Fruit fly (Drosophila melanogaster) whole organism, embryonic: Measurements from ENCODE around the gene rogdi.

Source experiments
- Awh ChIP-seq: fragments of 200-800 bp; sonication (Bioruptor generic); IDR thresholded peaks from 2 replicates; pipeline ENCODE4, ENCODE4 v1.3.6; 2022; ENCODE audit warnings: missing biosample characterization, missing genetic modification characterization
- BEAF-32 ChIP-seq: fragments of 200-800 bp; sonication (Bioruptor generic); optimal IDR thresholded peaks from 3 replicates; lab custom pipeline; 2017; ENCODE audit warnings: missing biosample characterization, missing genetic modification characterization, mild to moderate bottlenecking, moderate library complexity, missing genetic modification reagents
- Blimp-1 ChIP-seq: fragments of 200-800 bp; sonication (Bioruptor generic); optimal IDR thresholded peaks from 3 replicates; lab custom pipeline; 2018; ENCODE audit warnings: missing biosample characterization, missing genetic modification characterization, mild to moderate bottlenecking, moderate library complexity, missing genetic modification reagents
- CG10147 ChIP-seq: fragments of 200-800 bp; sonication (Bioruptor generic); optimal IDR thresholded peaks from 2 replicates; lab custom pipeline; 2019; ENCODE audit warnings: missing biosample characterization, mild to moderate bottlenecking, missing genetic modification characterization, moderate library complexity
- CG10431 ChIP-seq: fragments of 200-800 bp; sonication (Bioruptor generic); optimal IDR thresholded peaks from 3 replicates; lab custom pipeline; 2018; ENCODE audit warnings: missing biosample characterization, mild to moderate bottlenecking, missing genetic modification characterization
- CG14710 ChIP-seq: fragments of 200-800 bp; sonication (Bioruptor generic); optimal IDR thresholded peaks from 3 replicates; lab custom pipeline; 2019; ENCODE audit warnings: missing biosample characterization, mild to moderate bottlenecking, missing genetic modification characterization, moderate library complexity
- CG15514 ChIP-seq: fragments of 200-800 bp; sonication (Bioruptor generic); optimal IDR thresholded peaks from 3 replicates; lab custom pipeline; 2017; ENCODE audit warnings: missing biosample characterization, missing genetic modification characterization, mild to moderate bottlenecking, moderate library complexity, missing genetic modification reagents
- CG1603 ChIP-seq: fragments of 200-800 bp; sonication (Bioruptor generic); optimal IDR thresholded peaks from 2 replicates; lab custom pipeline; 2019; ENCODE audit warnings: missing biosample characterization, mild to moderate bottlenecking, missing genetic modification characterization, moderate library complexity
- CG17361 ChIP-seq: fragments of 200-800 bp; sonication (Bioruptor generic); IDR thresholded peaks from 3 replicates; pipeline ENCODE4 v1.3.6; 2022; ENCODE audit warnings: missing biosample characterization, missing genetic modification characterization
- CG18764 ChIP-seq: fragments of 200-800 bp; sonication (Bioruptor generic); optimal IDR thresholded peaks from 3 replicates; lab custom pipeline; 2016; ENCODE audit warnings: missing biosample characterization, missing genetic modification characterization
- CG3838 ChIP-seq: fragments of 200-800 bp; sonication (Bioruptor generic); optimal IDR thresholded peaks from 3 replicates; lab custom pipeline; 2016; ENCODE audit warnings: missing biosample characterization, missing genetic modification characterization
- CG4424 ChIP-seq: fragments of 200-800 bp; sonication (Bioruptor generic); optimal IDR thresholded peaks from 3 replicates; lab custom pipeline; 2016; ENCODE audit warnings: missing biosample characterization, missing genetic modification characterization
- CG6175 ChIP-seq: fragments of 200-800 bp; sonication (Bioruptor generic); IDR thresholded peaks from 3 replicates; pipeline ENCODE4 v1.3.6; 2022; ENCODE audit warnings: missing biosample characterization, missing genetic modification characterization
- CG6791 ChIP-seq: fragments of 200-800 bp; sonication (Bioruptor generic); IDR thresholded peaks from 3 replicates; pipeline ENCODE4 v1.3.6; 2022; ENCODE audit warnings: missing biosample characterization, missing genetic modification characterization; ENCODE audit not compliant: partially characterized antibody
- CG8089 ChIP-seq: fragments of 200-800 bp; sonication (Bioruptor generic); optimal IDR thresholded peaks from 3 replicates; lab custom pipeline; 2016; ENCODE audit warnings: missing biosample characterization, missing genetic modification characterization
- CrebB ChIP-seq: fragments of 200-800 bp; sonication (Bioruptor generic); optimal IDR thresholded peaks from 3 replicates; lab custom pipeline; 2018; ENCODE audit warnings: missing biosample characterization, mild to moderate bottlenecking, missing genetic modification characterization
- Deaf1 ChIP-seq: fragments of 200-800 bp; optimal IDR thresholded peaks from 3 replicates; lab custom pipeline; 2019; ENCODE audit warnings: missing biosample characterization, mild to moderate bottlenecking, missing genetic modification characterization, moderate library complexity
- Doc3 ChIP-seq: fragments of 200-800 bp; sonication (Bioruptor generic); IDR thresholded peaks from 3 replicates; pipeline ENCODE4 v1.3.6; 2022; ENCODE audit warnings: missing biosample characterization, missing genetic modification characterization; ENCODE audit not compliant: partially characterized antibody
- Eip74EF ChIP-seq, 2 experiments: fragments of 200-800 bp in 1 of 2; fragments of >200 bp in 1 of 2; sonication (Bioruptor generic) in 1 of 2; optimal IDR thresholded peaks; 2 replicates each; lab custom pipeline; 2017 to 2019; ENCODE audit warnings: missing biosample characterization in 2 of 2, missing genetic modification characterization in 2 of 2, mild to moderate bottlenecking in 1 of 2, moderate library complexity in 1 of 2
- Fer3 ChIP-seq: fragments of 200-800 bp; sonication (Bioruptor generic); optimal IDR thresholded peaks from 2 replicates; lab custom pipeline; 2018; ENCODE audit warnings: missing biosample characterization, mild to moderate bottlenecking, missing genetic modification characterization, moderate library complexity
- HHEX ChIP-seq: fragments of 200-800 bp; sonication (Bioruptor generic); optimal IDR thresholded peaks from 3 replicates; lab custom pipeline; 2017; ENCODE audit warnings: missing biosample characterization, mild to moderate bottlenecking, missing genetic modification characterization, missing genetic modification reagents
- HLH54F ChIP-seq: fragments of 200-800 bp; sonication (Bioruptor generic); optimal IDR thresholded peaks from 3 replicates; lab custom pipeline; 2016; ENCODE audit warnings: missing biosample characterization, missing genetic modification characterization
- Hr3 ChIP-seq: fragments of 200-800 bp; sonication (Bioruptor generic); optimal IDR thresholded peaks from 3 replicates; lab custom pipeline; 2016; ENCODE audit warnings: missing biosample characterization, missing genetic modification characterization
- Nf-YB ChIP-seq: fragments of 200-800 bp; sonication (Bioruptor generic); optimal IDR thresholded peaks from 3 replicates; lab custom pipeline; 2019; ENCODE audit warnings: missing biosample characterization, mild to moderate bottlenecking, missing genetic modification characterization, moderate library complexity
- NfI ChIP-seq: fragments of 200-800 bp; sonication (Bioruptor generic); optimal IDR thresholded peaks from 3 replicates; lab custom pipeline; 2018; ENCODE audit warnings: missing biosample characterization, mild to moderate bottlenecking, missing genetic modification characterization, moderate library complexity
- Opbp ChIP-seq: fragments of 200-800 bp; sonication (Bioruptor generic); IDR thresholded peaks from 3 replicates; pipeline ENCODE4 v1.3.6; 2022; ENCODE audit warnings: missing biosample characterization, missing genetic modification characterization; ENCODE audit not compliant: partially characterized antibody
- PHDP ChIP-seq: fragments of 200-800 bp; sonication (Bioruptor generic); optimal IDR thresholded peaks from 3 replicates; lab custom pipeline; 2018; ENCODE audit warnings: missing biosample characterization, mild to moderate bottlenecking, missing genetic modification characterization, moderate library complexity
- Ptx1 ChIP-seq: fragments of 200-800 bp; sonication (Bioruptor generic); IDR thresholded peaks from 2 replicates; pipeline ENCODE4 v1.3.6; 2022; ENCODE audit warnings: missing biosample characterization, missing genetic modification characterization
- Scr ChIP-seq: fragments of 200-800 bp; sonication (Bioruptor generic); IDR thresholded peaks from 2 replicates; pipeline ENCODE4 v1.3.6; 2022; ENCODE audit warnings: missing biosample characterization, missing genetic modification characterization; ENCODE audit not compliant: partially characterized antibody
- Taf1 ChIP-seq: fragments of 200-800 bp; sonication (Bioruptor generic); IDR thresholded peaks from 2 replicates; pipeline ENCODE4 v1.3.6; 2022; ENCODE audit warnings: missing biosample characterization, missing genetic modification characterization
- Xbp1 ChIP-seq: fragments of 200-800 bp; sonication (Bioruptor generic); optimal IDR thresholded peaks from 3 replicates; lab custom pipeline; 2016; ENCODE audit warnings: missing biosample characterization, mild to moderate bottlenecking, missing genetic modification characterization
- YL-1 ChIP-seq: fragments of 200-800 bp; sonication (Bioruptor generic); optimal IDR thresholded peaks from 3 replicates; lab custom pipeline; 2017; ENCODE audit warnings: missing biosample characterization, mild to moderate bottlenecking, missing genetic modification characterization
- al ChIP-seq: fragments of 200-800 bp; sonication (Bioruptor generic); IDR thresholded peaks from 2 replicates; pipeline ENCODE4 v1.3.6; 2022; ENCODE audit warnings: missing biosample characterization, missing genetic modification characterization
- bab2 ChIP-seq: fragments of 200-800 bp; sonication (Bioruptor generic); optimal IDR thresholded peaks from 2 replicates; lab custom pipeline; 2016; ENCODE audit warnings: missing biosample characterization, missing genetic modification characterization
- chm ChIP-seq: fragments of 200-800 bp; sonication (Bioruptor generic); IDR thresholded peaks from 2 replicates; pipeline ENCODE4 v1.3.6; 2022; ENCODE audit warnings: missing biosample characterization, missing genetic modification characterization
- gsb-n ChIP-seq: fragments of 200-800 bp; sonication (Bioruptor generic); optimal IDR thresholded peaks from 3 replicates; lab custom pipeline; 2018; ENCODE audit warnings: missing biosample characterization, mild to moderate bottlenecking, missing genetic modification characterization
- ken ChIP-seq: fragments of 200-800 bp; sonication (Bioruptor generic); IDR thresholded peaks from 3 replicates; pipeline ENCODE4 v1.3.6; 2022; ENCODE audit warnings: missing biosample characterization, missing genetic modification characterization
- luna ChIP-seq: fragments of 200-800 bp; sonication (Bioruptor generic); optimal IDR thresholded peaks from 2 replicates; lab custom pipeline; 2016; ENCODE audit warnings: missing biosample characterization, missing genetic modification characterization
- onecut ChIP-seq: fragments of 200-800 bp; sonication (Bioruptor generic); IDR thresholded peaks from 2 replicates; pipeline ENCODE4 v1.3.6; 2022; ENCODE audit warnings: missing biosample characterization, missing genetic modification characterization
- p53 ChIP-seq: fragments of 200-800 bp; sonication (Bioruptor generic); optimal IDR thresholded peaks from 2 replicates; lab custom pipeline; 2016; ENCODE audit warnings: missing biosample characterization, missing genetic modification characterization
- peb ChIP-seq: fragments of 200-800 bp; sonication (Bioruptor generic); IDR thresholded peaks from 2 replicates; pipeline ENCODE4 v1.3.6; 2022; ENCODE audit warnings: missing biosample characterization, missing genetic modification characterization
- pros ChIP-seq: fragments of 200-800 bp; sonication (Bioruptor generic); optimal IDR thresholded peaks from 3 replicates; lab custom pipeline; 2019; ENCODE audit warnings: missing biosample characterization, mild to moderate bottlenecking, missing genetic modification characterization, moderate library complexity
- rib ChIP-seq: fragments of 200-800 bp; sonication (Bioruptor generic); IDR thresholded peaks from 2 replicates; pipeline ENCODE4 v1.3.6; 2022; ENCODE audit warnings: missing biosample characterization, missing genetic modification characterization
- salm ChIP-seq: fragments of 200-800 bp; sonication (Bioruptor generic); optimal IDR thresholded peaks from 2 replicates; lab custom pipeline; 2018; ENCODE audit warnings: missing biosample characterization, mild to moderate bottlenecking, missing genetic modification characterization
- sens ChIP-seq: fragments of 200-800 bp; sonication (Bioruptor generic); peaks from one replicate; lab custom pipeline; 2016; ENCODE audit warnings: missing biosample characterization, missing genetic modification characterization
- sim ChIP-seq: fragments of 200-800 bp; sonication (Bioruptor generic); IDR thresholded peaks from 2 replicates; pipeline ENCODE4 v1.3.6; 2022; ENCODE audit warnings: missing biosample characterization, missing genetic modification characterization
- ssp ChIP-seq: fragments of 200-800 bp; sonication (Bioruptor generic); IDR thresholded peaks from 2 replicates; pipeline ENCODE4 v1.3.6; 2022; ENCODE audit warnings: missing biosample characterization, missing genetic modification characterization
- ttk ChIP-seq: fragments of 200-800 bp; sonication (Bioruptor generic); IDR thresholded peaks from 2 replicates; pipeline ENCODE4 v2.1.2; 2022; ENCODE audit warnings: missing biosample characterization, missing genetic modification characterization
- zen2 ChIP-seq: fragments of 200-800 bp; sonication (Bioruptor generic); IDR thresholded peaks from 3 replicates; pipeline ENCODE4 v1.3.6; 2022; ENCODE audit warnings: missing biosample characterization, missing genetic modification characterization; ENCODE audit not compliant: partially characterized antibody
- zfh2 ChIP-seq: fragments of 200-800 bp; sonication (Bioruptor generic); optimal IDR thresholded peaks from 2 replicates; lab custom pipeline; 2016; ENCODE audit warnings: missing biosample characterization, missing genetic modification characterization

Gene rogdi

DNA sequence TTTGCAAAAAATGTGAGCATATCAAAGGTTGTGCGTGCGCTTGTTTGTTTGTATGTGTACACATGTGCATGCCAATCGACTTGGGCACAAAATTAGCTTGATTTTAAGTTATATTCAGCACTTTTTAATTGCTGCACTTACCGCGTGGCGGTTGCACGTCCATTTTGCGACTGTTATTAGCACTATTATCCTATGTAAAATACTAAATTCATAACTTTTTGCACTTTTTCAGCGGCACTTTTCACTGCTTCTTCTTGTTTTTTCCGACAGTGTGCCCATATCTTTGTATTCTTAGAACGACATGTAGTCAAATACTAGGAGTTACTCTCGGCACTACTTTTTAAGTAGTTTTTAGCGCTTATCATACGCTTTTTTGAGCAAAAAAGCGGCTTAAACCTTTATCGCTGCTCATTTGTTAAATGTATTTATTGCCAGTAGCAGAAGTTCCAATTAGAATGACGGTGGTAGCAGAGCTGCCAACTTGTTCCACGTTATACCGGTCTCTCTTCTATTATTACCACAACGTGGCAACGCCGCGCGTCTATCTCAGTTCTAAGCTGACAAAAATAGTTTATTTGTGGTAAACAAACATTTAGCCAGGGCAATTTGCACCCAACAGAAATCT lies 6.9 kb upstream of the rogdi start, which contains the start of the genes scaf6 and Papst2:
Gene scaf6, minus strand, starts transcription at position 278 of the 625 bp plus-strand sequence.
Gene Papst2, plus strand, starts transcription at position 501 of the 625 bp plus-strand sequence.
- peak; percentile 85 for TF ChIP-seq YL-1 (GFP tag; lab: Kevin White, UChicago)
- no peak for TF ChIP-seq p53
- no peak for TF ChIP-seq onecut (GFP tag; lab: Robert Waterston, UW)
- peak; percentile 53; the same call in 1 of the 3 replicates for TF ChIP-seq Opbp (GFP tag; lab: Robert Waterston, UW)
- no peak for TF ChIP-seq CG6175 (GFP tag; lab: Robert Waterston, UW)
- TF ChIP-seq CG6791 (GFP tag; lab: Robert Waterston, UW) = no peak
- TF ChIP-seq CrebB (tag; lab: Kevin White, UChicago) = no peak
- no peak for TF ChIP-seq CG8089 (GFP tag; lab: Kevin White, UChicago)
- peak; percentile 60 for TF ChIP-seq CG1603 (tag; lab: Kevin White, UChicago)
- no peak for TF ChIP-seq PHDP (tag; lab: Kevin White, UChicago)
- no peak for TF ChIP-seq Awh (GFP tag; lab: Robert Waterston, UW)
- TF ChIP-seq CG17361 (GFP tag; lab: Robert Waterston, UW) = no peak
- no peak for TF ChIP-seq bab2 (GFP tag; lab: Kevin White, UChicago)
- no peak for TF ChIP-seq chm (GFP tag; lab: Robert Waterston, UW)
- no peak for TF ChIP-seq Eip74EF (GFP tag; optimal IDR thresholded peaks at IDR 0.05; lab: Kevin White, UChicago)
- TF ChIP-seq rib (GFP tag; lab: Robert Waterston, UW) = no peak
- TF ChIP-seq CG14710 (tag; lab: Kevin White, UChicago) = peak; percentile 84
- no peak for TF ChIP-seq Ptx1
- TF ChIP-seq CG18764 (GFP tag; lab: Kevin White, UChicago) = no peak
- TF ChIP-seq Scr (GFP tag; lab: Robert Waterston, UW) = peak; percentile 58
- TF ChIP-seq ken (GFP tag; lab: Robert Waterston, UW) = 0 out of 3 replicates have a peak, but pooled peaks have one; percentile 13
- no peak for TF ChIP-seq HHEX
- TF ChIP-seq CG4424 (GFP tag; lab: Kevin White, UChicago) = peak; percentile 23
- TF ChIP-seq pros = no peak
- TF ChIP-seq NfI (GFP tag; lab: Kevin White, UChicago) = no peak
- TF ChIP-seq Fer3 = no peak
- peak; percentile 5 for TF ChIP-seq HLH54F (GFP tag; lab: Kevin White, UChicago)
- no peak for TF ChIP-seq luna (GFP tag; lab: Kevin White, UChicago)
- TF ChIP-seq CG15514 (GFP tag; lab: Kevin White, UChicago) = peak; percentile 55
- TF ChIP-seq Nf-YB (GFP tag; lab: Kevin White, UChicago) = no peak
- TF ChIP-seq zfh2 (GFP tag; lab: Kevin White, UChicago) = peak; percentile 0
- TF ChIP-seq salm (tag; lab: Kevin White, UChicago) = no peak
- no peak for TF ChIP-seq CG10147 (GFP tag; lab: Kevin White, UChicago)
- peak; percentile 13 for TF ChIP-seq Xbp1
- no peak for TF ChIP-seq CG10431 (GFP tag; lab: Kevin White, UChicago)
- TF ChIP-seq peb (GFP tag; lab: Robert Waterston, UW) = no peak; the same call in 1 of the 2 replicates
- peak; percentile 74 for TF ChIP-seq sens (GFP tag; lab: Kevin White, UChicago)
- TF ChIP-seq gsb-n (tag; lab: Kevin White, UChicago) = no peak
- no peak for TF ChIP-seq ssp
- no peak for TF ChIP-seq zen2 (GFP tag; lab: Robert Waterston, UW)
- TF ChIP-seq Hr3 (GFP tag; lab: Kevin White, UChicago) = no peak
- TF ChIP-seq CG3838 (GFP tag; lab: Kevin White, UChicago) = no peak
- TF ChIP-seq ttk (GFP tag; lab: Robert Waterston, UW) = no peak
- no peak for TF ChIP-seq Blimp-1 (GFP tag; lab: Kevin White, UChicago)
- peak; percentile 53 for TF ChIP-seq BEAF-32 (GFP tag; lab: Kevin White, UChicago)
- TF ChIP-seq Taf1 (GFP tag; lab: Robert Waterston, UW) = no peak
- TF ChIP-seq Deaf1 = no peak
- TF ChIP-seq Doc3 (GFP tag; lab: Robert Waterston, UW) = no peak
- TF ChIP-seq al (GFP tag; lab: Robert Waterston, UW) = no peak
- TF ChIP-seq sim (GFP tag; lab: Robert Waterston, UW) = no peak
